Worm (Caenorhabditis elegans) whole organism, late embryonic: ENCODE data around the gene F49C12.15.

Experiments
- ama-1 ChIP-seq: fragments of 150-350 bp; optimal IDR thresholded peaks from 2 replicates; lab custom pipeline; 2014
- fkh-10 ChIP-seq: fragments of 150-350 bp; optimal IDR thresholded peaks from 2 replicates; lab custom pipeline; 2014; ENCODE audit warnings: missing biosample characterization, missing genetic modification reagents, missing genetic modification characterization
- nhr-11 ChIP-seq: fragments of 150-350 bp; optimal IDR thresholded peaks from 2 replicates; lab custom pipeline; 2014; ENCODE audit warnings: missing biosample characterization, missing genetic modification characterization
- sox-2 ChIP-seq: fragments of 200-800 bp; sonication (Bioruptor generic); IDR thresholded peaks from 2 replicates; pipeline ENCODE4 v1.3.6; 2022; ENCODE audit warnings: missing genetic modification reagents, missing genetic modification characterization, missing compliant biosample characterization
- unc-42 ChIP-seq: sonication (generic microtip); optimal IDR thresholded peaks from 2 replicates; lab custom pipeline; 2016; ENCODE audit warnings: missing genotype, missing genetic modification characterization, missing compliant biosample characterization
- ztf-16 ChIP-seq: sonication (generic microtip); optimal IDR thresholded peaks from 2 replicates; lab custom pipeline; 2017; ENCODE audit warnings: missing genetic modification characterization, missing compliant biosample characterization

ce11 chrIV:9304617-9305016 lies 19.6 kb upstream of the F49C12.15 start, which contains the start of gene F49C12.5:
- no peak for TF ChIP-seq ama-1 (lab: Kevin White, UChicago)
- no peak for TF ChIP-seq unc-42 (tag; lab: Kevin White, UChicago)
- no peak for TF ChIP-seq fkh-10 (GFP tag; lab: Kevin White, UChicago)
- TF ChIP-seq nhr-11 (tag; lab: Kevin White, UChicago), result no peak
- TF ChIP-seq sox-2, result no peak
- no peak for TF ChIP-seq ztf-16
